Fruit fly (Drosophila melanogaster) whole organism, embryonic: ENCODE results near the gene Abcd1.

Experiments
- Adf1 ChIP-seq: fragments of 200-800 bp; sonication (Bioruptor generic); IDR thresholded peaks from 2 replicates; pipeline ENCODE4 v1.3.6; 2022; ENCODE audit warnings: missing biosample characterization, missing genetic modification characterization
- Blimp-1 ChIP-seq: fragments of 200-800 bp; sonication (Bioruptor generic); optimal IDR thresholded peaks from 3 replicates; lab custom pipeline; 2018; ENCODE audit warnings: missing biosample characterization, missing genetic modification characterization, mild to moderate bottlenecking, moderate library complexity, missing genetic modification reagents
- CG10543 ChIP-seq: fragments of 200-800 bp; sonication (Bioruptor generic); optimal IDR thresholded peaks from 3 replicates; lab custom pipeline; 2017; ENCODE audit warnings: missing biosample characterization, mild to moderate bottlenecking, missing genetic modification characterization, moderate library complexity
- CG10565 ChIP-seq: fragments of 200-800 bp; sonication (Bioruptor generic); optimal IDR thresholded peaks from 3 replicates; lab custom pipeline; 2016; ENCODE audit warnings: missing biosample characterization, mild to moderate bottlenecking, missing genetic modification characterization
- CG11723 ChIP-seq: fragments of 200-800 bp; sonication (Bioruptor generic); optimal IDR thresholded peaks from 2 replicates; lab custom pipeline; 2017; ENCODE audit warnings: missing biosample characterization, mild to moderate bottlenecking, missing genetic modification characterization
- CG1233 ChIP-seq: fragments of 200-800 bp; sonication (Bioruptor generic); optimal IDR thresholded peaks from 4 replicates; lab custom pipeline; 2018; ENCODE audit warnings: missing biosample characterization, mild to moderate bottlenecking, missing genetic modification characterization
- CG14965 ChIP-seq: fragments of 200-800 bp; sonication (Bioruptor generic); optimal IDR thresholded peaks from 2 replicates; lab custom pipeline; 2016; ENCODE audit warnings: missing biosample characterization, missing genetic modification characterization, borderline replicate concordance
- CG1603 ChIP-seq: fragments of 200-800 bp; sonication (Bioruptor generic); optimal IDR thresholded peaks from 2 replicates; lab custom pipeline; 2019; ENCODE audit warnings: missing biosample characterization, mild to moderate bottlenecking, missing genetic modification characterization, moderate library complexity
- CG18011 ChIP-seq: fragments of 200-800 bp; sonication (Bioruptor generic); optimal IDR thresholded peaks from 2 replicates; lab custom pipeline; 2017; ENCODE audit warnings: missing biosample characterization, missing genetic modification characterization, mild to moderate bottlenecking, moderate library complexity, missing genotype
- CG2678 ChIP-seq: fragments of 200-800 bp; sonication (Bioruptor generic); optimal IDR thresholded peaks from 3 replicates; lab custom pipeline; 2019; ENCODE audit warnings: missing biosample characterization, mild to moderate bottlenecking, missing genetic modification characterization, moderate library complexity
- CG2875 ChIP-seq: fragments of 200-800 bp; sonication (Bioruptor generic); optimal IDR thresholded peaks from 2 replicates; lab custom pipeline; 2017; ENCODE audit warnings: missing biosample characterization, mild to moderate bottlenecking, missing genetic modification characterization, missing genetic modification reagents
- CG30403 ChIP-seq: fragments of 200-800 bp; sonication (Bioruptor generic); optimal IDR thresholded peaks from 3 replicates; lab custom pipeline; 2016; ENCODE audit warnings: missing biosample characterization, missing genetic modification characterization
- CG31224 ChIP-seq: fragments of 200-800 bp; sonication (Bioruptor generic); IDR thresholded peaks from 2 replicates; pipeline ENCODE4 v1.3.6; 2022; ENCODE audit warnings: missing biosample characterization, missing genetic modification characterization
- CG3281 ChIP-seq: fragments of 200-800 bp; sonication (Bioruptor generic); optimal IDR thresholded peaks from 3 replicates; lab custom pipeline; 2017; ENCODE audit warnings: missing biosample characterization, mild to moderate bottlenecking, missing genetic modification characterization
- CG42726 ChIP-seq: fragments of 200-800 bp; sonication (Bioruptor generic); IDR thresholded peaks from 2 replicates; pipeline ENCODE4 v1.3.6; 2022; ENCODE audit warnings: missing biosample characterization, missing genetic modification characterization; ENCODE audit not compliant: partially characterized antibody
- CG7786 ChIP-seq: fragments of 200-800 bp; sonication (Bioruptor generic); optimal IDR thresholded peaks from 2 replicates; lab custom pipeline; 2016; ENCODE audit warnings: missing biosample characterization, missing genetic modification characterization
- CG8290 ChIP-seq, 3 experiments: fragments of 200-800 bp; sonication (Bioruptor generic); optimal IDR thresholded peaks; 2 replicates each; lab custom pipeline; 2016 to 2019; ENCODE audit warnings: missing biosample characterization in 3 of 3, missing genetic modification characterization in 3 of 3, mild to moderate bottlenecking in 2 of 3, moderate library complexity in 1 of 3
- CG9797 ChIP-seq: fragments of 200-800 bp; sonication (Bioruptor generic); optimal IDR thresholded peaks from 3 replicates; lab custom pipeline; 2018; ENCODE audit warnings: missing biosample characterization, mild to moderate bottlenecking, missing genetic modification characterization
- CG9817 ChIP-seq: fragments of 200-800 bp; sonication (Bioruptor generic); optimal IDR thresholded peaks from 2 replicates; lab custom pipeline; 2018; ENCODE audit warnings: missing biosample characterization, mild to moderate bottlenecking, missing genetic modification characterization, moderate library complexity
- CHES-1-like ChIP-seq: fragments of 200-800 bp; sonication (Bioruptor generic); optimal IDR thresholded peaks from 2 replicates; lab custom pipeline; 2016; ENCODE audit warnings: missing biosample characterization, missing genetic modification characterization
- CrebB ChIP-seq: fragments of 200-800 bp; sonication (Bioruptor generic); optimal IDR thresholded peaks from 3 replicates; lab custom pipeline; 2018; ENCODE audit warnings: missing biosample characterization, mild to moderate bottlenecking, missing genetic modification characterization
- D19B ChIP-seq: fragments of 200-800 bp; sonication (Bioruptor generic); optimal IDR thresholded peaks from 2 replicates; lab custom pipeline; 2017; ENCODE audit warnings: missing biosample characterization, mild to moderate bottlenecking, missing genetic modification characterization
- Ets65A ChIP-seq: fragments of 200-800 bp; sonication (Bioruptor generic); peaks from one replicate; lab custom pipeline; 2016; ENCODE audit warnings: missing biosample characterization, missing genetic modification characterization
- Fer1 ChIP-seq: fragments of 200-800 bp; sonication (Bioruptor generic); optimal IDR thresholded peaks from 2 replicates; lab custom pipeline; 2017; ENCODE audit warnings: missing biosample characterization, mild to moderate bottlenecking, missing genetic modification characterization
- HmgZ ChIP-seq: fragments of 200-800 bp; sonication (Bioruptor generic); optimal IDR thresholded peaks from 2 replicates; lab custom pipeline; 2018; ENCODE audit warnings: missing biosample characterization, mild to moderate bottlenecking, missing genetic modification characterization
- Hmx ChIP-seq: fragments of 200-800 bp; sonication (Bioruptor generic); optimal IDR thresholded peaks from 2 replicates; lab custom pipeline; 2016; ENCODE audit warnings: missing biosample characterization, missing genetic modification characterization
- MESR4 ChIP-seq: fragments of 200-800 bp; sonication (Bioruptor generic); optimal IDR thresholded peaks from 2 replicates; lab custom pipeline; 2018; ENCODE audit warnings: missing biosample characterization, mild to moderate bottlenecking, missing genetic modification characterization, moderate library complexity
- NfI ChIP-seq: fragments of 200-800 bp; sonication (Bioruptor generic); optimal IDR thresholded peaks from 3 replicates; lab custom pipeline; 2018; ENCODE audit warnings: missing biosample characterization, mild to moderate bottlenecking, missing genetic modification characterization, moderate library complexity
- Optix ChIP-seq: fragments of 200-800 bp; sonication (Bioruptor generic); IDR thresholded peaks from 3 replicates; pipeline ENCODE4 v1.3.6; 2022; ENCODE audit warnings: missing biosample characterization, missing genetic modification characterization
- Pdp1 ChIP-seq, 2 experiments: fragments of 200-800 bp; sonication (Bioruptor generic); optimal IDR thresholded peaks; 3 replicates each; lab custom pipeline; 2016; ENCODE audit warnings: missing biosample characterization in 2 of 2, missing genetic modification characterization in 2 of 2, mild to moderate bottlenecking in 1 of 2, moderate library complexity in 1 of 2
- Ravus ChIP-seq: fragments of 200-800 bp; sonication (Bioruptor generic); IDR thresholded peaks from 2 replicates; pipeline ENCODE4 v1.3.6; 2022; ENCODE audit warnings: missing biosample characterization, missing genetic modification characterization
- Rx ChIP-seq: fragments of 200-800 bp; sonication (Bioruptor generic); IDR thresholded peaks from 2 replicates; pipeline ENCODE4 v1.3.6; 2022; ENCODE audit warnings: missing biosample characterization, missing genetic modification characterization
- ase ChIP-seq: fragments of 200-800 bp; sonication (Bioruptor generic); IDR thresholded peaks from 3 replicates; pipeline ENCODE4 v1.3.6; 2022; ENCODE audit warnings: missing biosample characterization, missing genetic modification characterization
- az2 ChIP-seq: fragments of 200-800 bp; sonication (Bioruptor generic); optimal IDR thresholded peaks from 3 replicates; lab custom pipeline; 2016; ENCODE audit warnings: missing biosample characterization, missing genetic modification characterization
- crol ChIP-seq: fragments of 200-800 bp; sonication (Bioruptor generic); IDR thresholded peaks from 2 replicates; pipeline ENCODE4 v1.3.6; 2022; ENCODE audit warnings: missing biosample characterization, missing genetic modification characterization
- da ChIP-seq: fragments of 200-800 bp; sonication (Bioruptor generic); optimal IDR thresholded peaks from 2 replicates; lab custom pipeline; 2016; ENCODE audit warnings: missing biosample characterization, missing genetic modification characterization
- danr ChIP-seq: fragments of 200-800 bp; sonication (Bioruptor generic); IDR thresholded peaks from 2 replicates; pipeline ENCODE4 v1.3.6; 2022; ENCODE audit warnings: missing biosample characterization, missing genetic modification characterization
- fd102C ChIP-seq: fragments of 200-800 bp; sonication (Bioruptor generic); optimal IDR thresholded peaks from 2 replicates; lab custom pipeline; 2018; ENCODE audit warnings: missing biosample characterization, mild to moderate bottlenecking, missing genetic modification characterization, moderate library complexity
- gcm ChIP-seq: fragments of 200-800 bp; sonication (Bioruptor generic); optimal IDR thresholded peaks from 2 replicates; lab custom pipeline; 2019; ENCODE audit warnings: missing biosample characterization, mild to moderate bottlenecking, missing genetic modification characterization, moderate library complexity
- hb ChIP-seq: fragments of 200-800 bp; sonication (Bioruptor generic); IDR thresholded peaks from 3 replicates; pipeline ENCODE4 v1.3.6; 2022; ENCODE audit warnings: missing biosample characterization, missing genetic modification characterization; ENCODE audit not compliant: partially characterized antibody
- ken ChIP-seq: fragments of 200-800 bp; sonication (Bioruptor generic); IDR thresholded peaks from 3 replicates; pipeline ENCODE4 v1.3.6; 2022; ENCODE audit warnings: missing biosample characterization, missing genetic modification characterization
- klu ChIP-seq: fragments of 200-800 bp; sonication (Bioruptor generic); IDR thresholded peaks from 2 replicates; pipeline ENCODE4 v1.3.6; 2022; ENCODE audit warnings: missing biosample characterization, missing genetic modification characterization
- mam ChIP-seq: fragments of 200-800 bp; sonication (Bioruptor generic); optimal IDR thresholded peaks from 3 replicates; lab custom pipeline; 2016; ENCODE audit warnings: missing biosample characterization, missing genetic modification characterization
- odd ChIP-seq: fragments of 200-800 bp; sonication (Bioruptor generic); optimal IDR thresholded peaks from 2 replicates; lab custom pipeline; 2017; ENCODE audit warnings: missing biosample characterization, mild to moderate bottlenecking, missing genetic modification characterization
- onecut ChIP-seq: fragments of 200-800 bp; sonication (Bioruptor generic); IDR thresholded peaks from 2 replicates; pipeline ENCODE4 v1.3.6; 2022; ENCODE audit warnings: missing biosample characterization, missing genetic modification characterization
- org-1 ChIP-seq: fragments of 200-800 bp; sonication (Bioruptor generic); optimal IDR thresholded peaks from 2 replicates; lab custom pipeline; 2017; ENCODE audit warnings: missing biosample characterization, missing genetic modification characterization
- otp ChIP-seq: fragments of 200-800 bp; sonication (Bioruptor generic); IDR thresholded peaks from 3 replicates; pipeline ENCODE4, ENCODE4 v1.3.6; 2022; ENCODE audit warnings: missing biosample characterization, missing genetic modification characterization
- slbo ChIP-seq: fragments of 200-800 bp; sonication (Bioruptor generic); IDR thresholded peaks from 2 replicates; pipeline ENCODE4 v1.3.6; 2022; ENCODE audit warnings: missing biosample characterization, missing genetic modification characterization
- wor ChIP-seq: fragments of 200-800 bp; sonication (Bioruptor generic); IDR thresholded peaks from 2 replicates; pipeline ENCODE4 v1.3.6; 2022; ENCODE audit warnings: missing biosample characterization, missing genetic modification characterization

Gene Abcd1

dm6 chr4:210011-210649 lies 16.5 kb upstream of the Abcd1 start, which contains the start of gene Crk (continued):
- TF ChIP-seq ken (GFP tag; lab: Robert Waterston, UW), result no peak
- TF ChIP-seq hb (GFP tag; lab: Robert Waterston, UW), result no peak
- no peak for TF ChIP-seq CG30403 (GFP tag; lab: Kevin White, UChicago)
- TF ChIP-seq CG42726 (GFP tag; lab: Robert Waterston, UW), result no peak
- TF ChIP-seq CG8290 (GFP tag; optimal IDR thresholded peaks at IDR 0.05; lab: Kevin White, UChicago), result peak; percentile 69
- peak; percentile 48 to 89 for TF ChIP-seq CG8290 (tag; optimal IDR thresholded peaks at IDR 0.05; lab: Kevin White, UChicago)
- no peak for TF ChIP-seq klu (GFP tag; lab: Robert Waterston, UW)
- TF ChIP-seq CG10543 (GFP tag; lab: Kevin White, UChicago), result no peak
- TF ChIP-seq Ets65A (GFP tag; lab: Kevin White, UChicago), result peak; percentile 88
- no peak for TF ChIP-seq D19B (GFP tag; lab: Kevin White, UChicago)
- TF ChIP-seq Blimp-1 (GFP tag; lab: Kevin White, UChicago), result no peak
- TF ChIP-seq danr (GFP tag; lab: Robert Waterston, UW), result no peak
- no peak for TF ChIP-seq gcm (GFP tag; lab: Kevin White, UChicago)
- no peak for TF ChIP-seq CG9817 (tag; lab: Kevin White, UChicago)
- no peak for TF ChIP-seq CG3281 (GFP tag; lab: Kevin White, UChicago)
- TF ChIP-seq CG1233 (GFP tag; lab: Kevin White, UChicago), result no peak
- peak; percentile 20 for TF ChIP-seq mam (GFP tag; lab: Kevin White, UChicago)
- TF ChIP-seq az2 (GFP tag; lab: Kevin White, UChicago), result no peak
- peak; percentile 7 for TF ChIP-seq odd (GFP tag; lab: Kevin White, UChicago)
- TF ChIP-seq CG18011 (GFP tag; lab: Kevin White, UChicago), result no peak
- no peak for TF ChIP-seq Adf1
- no peak for TF ChIP-seq Ravus
- TF ChIP-seq Optix (GFP tag; lab: Robert Waterston, UW), result no peak
- TF ChIP-seq CG9797 (GFP tag; lab: Kevin White, UChicago), result no peak
- no peak for TF ChIP-seq Hmx (GFP tag; lab: Kevin White, UChicago)
- peak; percentile 30 for TF ChIP-seq Fer1 (GFP tag; lab: Kevin White, UChicago)
- TF ChIP-seq fd102C, result no peak
- TF ChIP-seq CG2678 (tag; lab: Kevin White, UChicago), result no peak
- no peak for TF ChIP-seq CG7786
- no peak for TF ChIP-seq CG14965 (GFP tag; lab: Kevin White, UChicago)
- no peak for TF ChIP-seq CG10565
- TF ChIP-seq CG31224 (GFP tag; lab: Robert Waterston, UW), result no peak
- no peak for TF ChIP-seq ase
- no peak for TF ChIP-seq otp
- no peak for TF ChIP-seq CHES-1-like (GFP tag; lab: Kevin White, UChicago)
- no peak for TF ChIP-seq onecut (GFP tag; lab: Robert Waterston, UW)
- no peak for TF ChIP-seq crol (GFP tag; lab: Robert Waterston, UW)
- TF ChIP-seq slbo (GFP tag; lab: Robert Waterston, UW), result no peak
- TF ChIP-seq CrebB (tag; lab: Kevin White, UChicago), result no peak
- TF ChIP-seq Rx (GFP tag; lab: Robert Waterston, UW), result no peak
- no peak for TF ChIP-seq da (GFP tag; lab: Kevin White, UChicago)
- no peak for TF ChIP-seq NfI
- TF ChIP-seq MESR4, result peak; percentile 93
- TF ChIP-seq CG1603 (tag; lab: Kevin White, UChicago), result peak; percentile 99
- peak in 1 of 2 experiments; percentile 12 for TF ChIP-seq Pdp1 (GFP tag; optimal IDR thresholded peaks at IDR 0.05; lab: Kevin White, UChicago)
- no peak for TF ChIP-seq CG2875 (GFP tag; lab: Kevin White, UChicago)
- TF ChIP-seq CG11723 (GFP tag; lab: Kevin White, UChicago), result peak; percentile 98
- peak; percentile 48 for TF ChIP-seq HmgZ (tag; lab: Kevin White, UChicago)
- no peak for TF ChIP-seq wor (GFP tag; lab: Robert Waterston, UW)
- TF ChIP-seq org-1 (GFP tag; lab: Kevin White, UChicago), result no peak
